Fruit fly (Drosophila melanogaster) whole organism, embryonic: ENCODE measurements around the gene trx.

ENCODE experiments used
- Aef1 ChIP-seq: fragments of 200-800 bp; sonication (Bioruptor generic); IDR thresholded peaks from 3 replicates; pipeline ENCODE4 v1.3.6; 2022; ENCODE audit warnings: missing biosample characterization, missing genetic modification characterization
- CG1529 ChIP-seq: fragments of 200-800 bp; sonication (Bioruptor generic); optimal IDR thresholded peaks from 3 replicates; lab custom pipeline; 2018; ENCODE audit warnings: missing biosample characterization, missing genetic modification characterization
- CG15479 ChIP-seq: fragments of 200-800 bp; sonication (Bioruptor generic); optimal IDR thresholded peaks from 3 replicates; lab custom pipeline; 2019; ENCODE audit warnings: missing biosample characterization, mild to moderate bottlenecking, missing genetic modification characterization, moderate library complexity
- CG4282 ChIP-seq: fragments of 200-800 bp; sonication (Bioruptor generic); optimal IDR thresholded peaks from 2 replicates; lab custom pipeline; 2016; ENCODE audit warnings: missing biosample characterization, missing genetic modification characterization
- aop ChIP-seq: fragments of 200-800 bp; sonication (Bioruptor generic); IDR thresholded peaks from 2 replicates; pipeline ENCODE4 v1.3.6; 2022; ENCODE audit warnings: missing biosample characterization, missing genetic modification characterization
- org-1 ChIP-seq: fragments of 200-800 bp; sonication (Bioruptor generic); optimal IDR thresholded peaks from 2 replicates; lab custom pipeline; 2017; ENCODE audit warnings: missing biosample characterization, missing genetic modification characterization
- salm ChIP-seq: fragments of 200-800 bp; sonication (Bioruptor generic); optimal IDR thresholded peaks from 2 replicates; lab custom pipeline; 2018; ENCODE audit warnings: missing biosample characterization, mild to moderate bottlenecking, missing genetic modification characterization

dm6 chr3R:14275519-14276172 is 11.1 kb downstream of the trx start:
- TF ChIP-seq Aef1 (GFP tag; lab: Robert Waterston, UW) = no peak
- no peak for TF ChIP-seq salm (tag; lab: Kevin White, UChicago)
- no peak for TF ChIP-seq CG4282 (GFP tag; lab: Kevin White, UChicago)
- no peak for TF ChIP-seq CG1529 (GFP tag; lab: Kevin White, UChicago)
- TF ChIP-seq aop (GFP tag; lab: Robert Waterston, UW) = no peak
- no peak for TF ChIP-seq CG15479 (GFP tag; lab: Kevin White, UChicago)
- TF ChIP-seq org-1 (GFP tag; lab: Kevin White, UChicago) = no peak
